Fruit fly (Drosophila melanogaster) whole organism, embryonic: Measurements from ENCODE around the gene CG8066.

Experiments
- Atf3 ChIP-seq: fragments of 200-800 bp; sonication (Bioruptor generic); optimal IDR thresholded peaks from 3 replicates; lab custom pipeline; 2016; ENCODE audit warnings: missing biosample characterization, missing genetic modification characterization
- B-H2 ChIP-seq: fragments of 200-800 bp; sonication (Bioruptor generic); optimal IDR thresholded peaks from 2 replicates; lab custom pipeline; 2018; ENCODE audit warnings: missing biosample characterization, mild to moderate bottlenecking, missing genetic modification characterization
- Bgb ChIP-seq: fragments of 200-800 bp; sonication (Bioruptor generic); IDR thresholded peaks from 2 replicates; pipeline ENCODE4 v1.3.6; 2022; ENCODE audit warnings: missing biosample characterization, missing genetic modification characterization; ENCODE audit not compliant: partially characterized antibody
- CG10147 ChIP-seq: fragments of 200-800 bp; sonication (Bioruptor generic); optimal IDR thresholded peaks from 2 replicates; lab custom pipeline; 2019; ENCODE audit warnings: missing biosample characterization, mild to moderate bottlenecking, missing genetic modification characterization, moderate library complexity
- CG11696 ChIP-seq: fragments of 200-800 bp; sonication (Bioruptor generic); IDR thresholded peaks from 2 replicates; pipeline ENCODE4 v1.3.6; 2022; ENCODE audit warnings: missing biosample characterization, missing genetic modification characterization
- CG12155 ChIP-seq: fragments of 200-800 bp; sonication (Bioruptor generic); optimal IDR thresholded peaks from 3 replicates; lab custom pipeline; 2016; ENCODE audit warnings: missing biosample characterization, missing genetic modification characterization
- CG12769 ChIP-seq: fragments of 200-800 bp; sonication (Bioruptor generic); optimal IDR thresholded peaks from 2 replicates; lab custom pipeline; 2019; ENCODE audit warnings: missing biosample characterization, mild to moderate bottlenecking, missing genetic modification characterization, moderate library complexity
- CG13624 ChIP-seq: fragments of 200-800 bp; sonication (Bioruptor generic); optimal IDR thresholded peaks from 2 replicates; lab custom pipeline; 2016; ENCODE audit warnings: missing biosample characterization, missing genetic modification characterization
- CG14710 ChIP-seq: fragments of 200-800 bp; sonication (Bioruptor generic); optimal IDR thresholded peaks from 3 replicates; lab custom pipeline; 2019; ENCODE audit warnings: missing biosample characterization, mild to moderate bottlenecking, missing genetic modification characterization, moderate library complexity
- CG1647 ChIP-seq: fragments of 200-800 bp; sonication (Bioruptor generic); optimal IDR thresholded peaks from 3 replicates; lab custom pipeline; 2016; ENCODE audit warnings: missing biosample characterization, missing genetic modification characterization
- CG16813 ChIP-seq: fragments of 200-800 bp; sonication (Bioruptor generic); IDR thresholded peaks from 3 replicates; pipeline ENCODE4 v1.3.6; 2022; ENCODE audit warnings: missing biosample characterization, missing genetic modification characterization; ENCODE audit not compliant: partially characterized antibody
- CG17186 ChIP-seq: fragments of 200-800 bp; sonication (Bioruptor generic); optimal IDR thresholded peaks from 3 replicates; lab custom pipeline; 2017; ENCODE audit warnings: missing biosample characterization, missing genetic modification reagents, missing genetic modification characterization
- CG17359 ChIP-seq: fragments of 200-800 bp; sonication (Bioruptor generic); optimal IDR thresholded peaks from 3 replicates; lab custom pipeline; 2018; ENCODE audit warnings: missing biosample characterization, mild to moderate bottlenecking, missing genetic modification characterization, moderate library complexity
- CG17612 ChIP-seq: fragments of 200-800 bp; sonication (Bioruptor generic); IDR thresholded peaks from 2 replicates; pipeline ENCODE4 v1.3.6; 2022; ENCODE audit warnings: missing biosample characterization, missing genetic modification characterization
- CG30431 ChIP-seq: fragments of 200-800 bp; sonication (Bioruptor generic); optimal IDR thresholded peaks from 2 replicates; lab custom pipeline; 2017; ENCODE audit warnings: missing biosample characterization, missing genetic modification characterization
- CG33557 ChIP-seq: fragments of 200-800 bp; sonication (Bioruptor generic); optimal IDR thresholded peaks from 2 replicates; lab custom pipeline; 2019; ENCODE audit warnings: missing biosample characterization, mild to moderate bottlenecking, missing genetic modification characterization, moderate library complexity
- CG4854 ChIP-seq: fragments of 200-800 bp; sonication (Bioruptor generic); optimal IDR thresholded peaks from 2 replicates; lab custom pipeline; 2016; ENCODE audit warnings: missing biosample characterization, missing genetic modification characterization, inconsistent platforms
- CG7786 ChIP-seq: fragments of 200-800 bp; sonication (Bioruptor generic); optimal IDR thresholded peaks from 2 replicates; lab custom pipeline; 2016; ENCODE audit warnings: missing biosample characterization, missing genetic modification characterization
- CG7928 ChIP-seq: fragments of 200-800 bp; sonication (Bioruptor generic); optimal IDR thresholded peaks from 2 replicates; lab custom pipeline; 2017; ENCODE audit warnings: missing biosample characterization, mild to moderate bottlenecking, missing genetic modification characterization
- CG8290 ChIP-seq, 3 experiments: fragments of 200-800 bp; sonication (Bioruptor generic); optimal IDR thresholded peaks; 2 replicates each; lab custom pipeline; 2016 to 2019; ENCODE audit warnings: missing biosample characterization in 3 of 3, missing genetic modification characterization in 3 of 3, mild to moderate bottlenecking in 2 of 3, moderate library complexity in 1 of 3
- CG9727 ChIP-seq: fragments of 200-800 bp; sonication (Bioruptor generic); optimal IDR thresholded peaks from 3 replicates; lab custom pipeline; 2017; ENCODE audit warnings: missing biosample characterization, mild to moderate bottlenecking, missing genetic modification characterization
- CG9876 ChIP-seq: fragments of 200-800 bp; sonication (Bioruptor generic); optimal IDR thresholded peaks from 2 replicates; lab custom pipeline; 2016; ENCODE audit warnings: missing biosample characterization, missing genetic modification characterization
- Dbx ChIP-seq: fragments of 200-800 bp; sonication (Bioruptor generic); IDR thresholded peaks from 3 replicates; pipeline ENCODE4 v1.3.6; 2022; ENCODE audit warnings: missing biosample characterization, missing genetic modification characterization
- Dek ChIP-seq: fragments of 200-800 bp; sonication (Bioruptor generic); optimal IDR thresholded peaks from 3 replicates; lab custom pipeline; 2019; ENCODE audit warnings: missing biosample characterization, mild to moderate bottlenecking, missing genetic modification characterization, moderate library complexity
- Doc2 ChIP-seq: fragments of 200-800 bp; sonication (Bioruptor generic); IDR thresholded peaks from 2 replicates; pipeline ENCODE4 v1.3.6; 2022; ENCODE audit warnings: missing biosample characterization, missing genetic modification characterization
- Elba2 ChIP-seq: fragments of 200-800 bp; sonication (Bioruptor generic); optimal IDR thresholded peaks from 3 replicates; lab custom pipeline; 2016; ENCODE audit warnings: missing biosample characterization, missing genetic modification characterization
- Lhr ChIP-seq: fragments of 200-800 bp; sonication (Bioruptor generic); optimal IDR thresholded peaks from 3 replicates; lab custom pipeline; 2017; ENCODE audit warnings: mild to moderate bottlenecking, missing biosample characterization, missing genetic modification reagents, missing genetic modification characterization
- Mes4 ChIP-seq: fragments of 200-800 bp; sonication (Bioruptor generic); optimal IDR thresholded peaks from 2 replicates; lab custom pipeline; 2016; ENCODE audit warnings: missing biosample characterization, missing genetic modification characterization
- Ptx1 ChIP-seq: fragments of 200-800 bp; sonication (Bioruptor generic); IDR thresholded peaks from 2 replicates; pipeline ENCODE4 v1.3.6; 2022; ENCODE audit warnings: missing biosample characterization, missing genetic modification characterization
- Rx ChIP-seq: fragments of 200-800 bp; sonication (Bioruptor generic); IDR thresholded peaks from 2 replicates; pipeline ENCODE4 v1.3.6; 2022; ENCODE audit warnings: missing biosample characterization, missing genetic modification characterization
- Six4 ChIP-seq: fragments of 200-800 bp; sonication (Bioruptor generic); optimal IDR thresholded peaks from 2 replicates; lab custom pipeline; 2016; ENCODE audit warnings: missing biosample characterization, missing genetic modification characterization
- Sry-β ChIP-seq: fragments of 200-800 bp; sonication (Bioruptor generic); optimal IDR thresholded peaks from 2 replicates; lab custom pipeline; 2018; ENCODE audit warnings: missing biosample characterization, mild to moderate bottlenecking, missing genetic modification characterization, moderate library complexity
- Vsx1 ChIP-seq: fragments of 200-800 bp; sonication (Bioruptor generic); optimal IDR thresholded peaks from 2 replicates; lab custom pipeline; 2017; ENCODE audit warnings: missing biosample characterization, mild to moderate bottlenecking, missing genetic modification characterization, missing genetic modification reagents
- ac ChIP-seq: fragments of 200-800 bp; sonication (Bioruptor generic); optimal IDR thresholded peaks from 3 replicates; lab custom pipeline; 2017; ENCODE audit warnings: missing biosample characterization, mild to moderate bottlenecking, missing genetic modification characterization
- ap ChIP-seq: fragments of 200-800 bp; sonication (Bioruptor generic); IDR thresholded peaks from 2 replicates; pipeline ENCODE4 v1.3.6; 2022; ENCODE audit warnings: missing biosample characterization, missing genetic modification characterization
- da ChIP-seq: fragments of 200-800 bp; sonication (Bioruptor generic); optimal IDR thresholded peaks from 2 replicates; lab custom pipeline; 2016; ENCODE audit warnings: missing biosample characterization, missing genetic modification characterization
- dm ChIP-seq: fragments of 200-800 bp; sonication (Bioruptor generic); optimal IDR thresholded peaks from 3 replicates; lab custom pipeline; 2016; ENCODE audit warnings: missing biosample characterization, missing genetic modification characterization
- ems ChIP-seq: fragments of 200-800 bp; sonication (Bioruptor generic); optimal IDR thresholded peaks from 3 replicates; lab custom pipeline; 2016; ENCODE audit warnings: missing biosample characterization, missing genetic modification characterization
- jumu ChIP-seq: fragments of 200-800 bp; sonication (Bioruptor generic); optimal IDR thresholded peaks from 3 replicates; lab custom pipeline; 2016; ENCODE audit warnings: missing biosample characterization, missing genetic modification characterization
- kah ChIP-seq: fragments of 200-800 bp; sonication (Bioruptor generic); optimal IDR thresholded peaks from 2 replicates; lab custom pipeline; 2018; ENCODE audit warnings: missing biosample characterization, mild to moderate bottlenecking, missing genetic modification characterization
- knrl ChIP-seq: fragments of 200-800 bp; sonication (Bioruptor generic); IDR thresholded peaks from 3 replicates; pipeline ENCODE4 v1.3.6; 2022; ENCODE audit warnings: missing biosample characterization, missing genetic modification characterization; ENCODE audit not compliant: partially characterized antibody
- lola ChIP-seq, 3 experiments: fragments of >200 bp in 2 of 3; fragments of 200-800 bp in 1 of 3; sonication (Bioruptor generic) in 1 of 3; optimal IDR thresholded peaks; 2 replicates each; lab custom pipeline; 2017 to 2019; ENCODE audit warnings: missing biosample characterization in 3 of 3, missing genetic modification characterization in 3 of 3, mild to moderate bottlenecking in 1 of 3, moderate library complexity in 1 of 3
- mam ChIP-seq: fragments of 200-800 bp; sonication (Bioruptor generic); optimal IDR thresholded peaks from 3 replicates; lab custom pipeline; 2016; ENCODE audit warnings: missing biosample characterization, missing genetic modification characterization
- nmo ChIP-seq: fragments of 200-800 bp; sonication (Bioruptor generic); optimal IDR thresholded peaks from 2 replicates; lab custom pipeline; 2018; ENCODE audit warnings: missing biosample characterization, mild to moderate bottlenecking, missing genetic modification characterization, moderate library complexity
- p53 ChIP-seq: fragments of 200-800 bp; sonication (Bioruptor generic); optimal IDR thresholded peaks from 2 replicates; lab custom pipeline; 2016; ENCODE audit warnings: missing biosample characterization, missing genetic modification characterization
- scrt ChIP-seq: fragments of 200-800 bp; sonication (Bioruptor generic); optimal IDR thresholded peaks from 2 replicates; lab custom pipeline; 2018; ENCODE audit warnings: missing biosample characterization, mild to moderate bottlenecking, missing genetic modification characterization, moderate library complexity
- sens ChIP-seq: fragments of 200-800 bp; sonication (Bioruptor generic); peaks from one replicate; lab custom pipeline; 2016; ENCODE audit warnings: missing biosample characterization, missing genetic modification characterization
- tap ChIP-seq: fragments of 200-800 bp; optimal IDR thresholded peaks from 3 replicates; lab custom pipeline; 2019; ENCODE audit warnings: missing biosample characterization, mild to moderate bottlenecking, missing genetic modification characterization, moderate library complexity
- trh ChIP-seq: fragments of 200-800 bp; sonication (Bioruptor generic); optimal IDR thresholded peaks from 2 replicates; lab custom pipeline; 2016; ENCODE audit warnings: missing biosample characterization, missing genetic modification characterization
- z ChIP-seq: fragments of 200-800 bp; sonication (Bioruptor generic); IDR thresholded peaks from 3 replicates; pipeline ENCODE4 v1.3.6; 2022; ENCODE audit warnings: missing biosample characterization, missing genetic modification characterization

CG8066 gene

DNA sequence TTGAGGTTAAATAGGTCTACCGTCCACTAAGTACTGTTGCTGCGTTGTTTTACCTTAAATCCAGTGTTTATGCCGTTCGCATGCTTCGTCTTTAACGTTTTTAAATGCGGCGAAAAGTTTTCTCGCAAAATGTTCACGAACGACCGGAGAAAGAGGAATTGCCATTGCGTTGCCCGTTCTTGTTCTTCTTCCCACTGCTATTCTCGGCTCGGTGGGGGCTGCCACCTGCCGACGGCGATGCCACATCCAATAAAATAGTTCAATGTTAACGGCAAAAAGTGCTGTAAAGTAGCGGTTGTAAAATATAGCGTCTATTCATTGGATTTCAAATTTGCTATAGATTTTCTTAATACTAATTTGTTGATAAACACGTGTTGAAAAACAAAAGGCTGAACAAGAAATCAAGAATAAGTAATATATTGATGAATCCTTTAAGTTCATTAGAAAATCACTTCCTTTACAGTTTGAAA lies 7.1 kb upstream of the CG8066 start, which contains the start of gene CG7987 (continued):
- TF ChIP-seq CG8290 (GFP tag; optimal IDR thresholded peaks at IDR 0.05; lab: Kevin White, UChicago) (peak; percentile 7), CG8290 (tag; optimal IDR thresholded peaks at IDR 0.05; lab: Kevin White, UChicago) (peak in 1 of 2 experiments; percentile 84), Sry-β (GFP tag; lab: Kevin White, UChicago) (no peak), Dbx (GFP tag; lab: Robert Waterston, UW) (no peak), ems (no peak), nmo (GFP tag; lab: Kevin White, UChicago) (no peak), CG12769 (tag; lab: Kevin White, UChicago) (peak; percentile 58), Bgb (GFP tag; lab: Robert Waterston, UW) (peak; percentile 46; the same call in 1 of the 2 replicates), Doc2 (GFP tag; lab: Robert Waterston, UW) (no peak), CG9876 (GFP tag; lab: Kevin White, UChicago) (no peak), Atf3 (GFP tag; lab: Kevin White, UChicago) (no peak), trh (no peak), CG16813 (GFP tag; lab: Robert Waterston, UW) (peak; percentile 40; the same call in 1 of the 3 replicates), CG17359 (tag; lab: Kevin White, UChicago) (no peak), CG17186 (GFP tag; lab: Kevin White, UChicago) (peak; percentile 75), CG11696 (GFP tag; lab: Robert Waterston, UW) (no peak), z (no peak), B-H2 (peak; percentile 36), Elba2 (GFP tag; lab: Kevin White, UChicago) (no peak), ac (GFP tag; lab: Kevin White, UChicago) (no peak), CG12155 (GFP tag; lab: Kevin White, UChicago) (no peak), scrt (GFP tag; lab: Kevin White, UChicago) (no peak), CG30431 (GFP tag; lab: Kevin White, UChicago) (no peak), Mes4 (GFP tag; lab: Kevin White, UChicago) (no peak), Six4 (GFP tag; lab: Kevin White, UChicago) (no peak), tap (no peak), Ptx1 (GFP tag; lab: Robert Waterston, UW) (no peak), CG9727 (no peak), CG14710 (no peak), CG33557 (no peak), CG7786 (GFP tag; lab: Kevin White, UChicago) (peak; percentile 12), kah (GFP tag; lab: Kevin White, UChicago) (peak; percentile 78), CG1647 (GFP tag; lab: Kevin White, UChicago) (no peak), da (GFP tag; lab: Kevin White, UChicago) (no peak), p53 (no peak), CG4854 (GFP tag; lab: Kevin White, UChicago) (no peak), Dek (tag; lab: Kevin White, UChicago) (no peak), CG13624 (peak; percentile 58), CG10147 (GFP tag; lab: Kevin White, UChicago) (no peak), ap (GFP tag; lab: Robert Waterston, UW) (no peak), sens (GFP tag; lab: Kevin White, UChicago) (peak; percentile 86), Lhr (peak; percentile 90), dm (GFP tag; lab: Kevin White, UChicago) (peak; percentile 15), jumu (peak; percentile 37), Rx (0 out of 2 replicates have a peak, but pooled peaks have one; percentile 9), CG7928 (GFP tag; lab: Kevin White, UChicago) (no peak), knrl (GFP tag; lab: Robert Waterston, UW) (peak; percentile 6; the same call in 1 of the 3 replicates), lola (GFP tag; optimal IDR thresholded peaks at IDR 0.05; lab: Kevin White, UChicago) (no peak), Vsx1 (no peak), mam (peak; percentile 34), CG17612 (GFP tag; lab: Robert Waterston, UW) (no peak)
